Fruit fly (Drosophila melanogaster) Kc167 (cell line): ENCODE data around the gene CG11902.

Experiments
- h ChIP-seq: fragments of >200 bp; optimal IDR thresholded peaks from 3 replicates; lab custom pipeline; 2018; ENCODE audit warnings: missing external identifiers
- insv ChIP-seq: fragments of >200 bp; optimal IDR thresholded peaks from 3 replicates; lab custom pipeline; 2018; ENCODE audit warnings: missing external identifiers
- psq ChIP-seq: fragments of >200 bp; optimal IDR thresholded peaks from 2 replicates; lab custom pipeline; 2017; ENCODE audit warnings: missing external identifiers
- ttk ChIP-seq: sonication (Bioruptor generic); optimal IDR thresholded peaks from 2 replicates; lab custom pipeline; 2017; ENCODE audit warnings: missing external identifiers

DNA sequence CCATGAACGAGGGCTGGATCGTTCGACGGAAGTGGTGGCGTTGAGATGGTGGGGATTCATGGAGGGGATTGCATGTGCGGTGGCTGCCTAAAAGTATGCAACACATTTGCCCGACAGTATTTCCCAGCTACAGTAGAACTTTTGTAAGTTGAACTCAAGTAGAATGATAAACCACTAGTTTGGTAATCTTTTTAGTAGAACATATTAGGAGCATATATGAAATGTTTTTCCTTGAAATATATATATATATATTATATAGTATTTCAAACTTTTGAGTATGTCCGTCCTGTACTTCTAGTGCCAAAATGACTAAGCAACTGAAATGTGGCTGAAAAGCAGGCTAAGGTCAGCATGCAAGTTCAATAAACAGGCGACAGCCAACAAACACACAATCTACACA lies 53.5 kb downstream of the CG11902 start:
- TF ChIP-seq h (lab: Kevin White, UChicago) (no peak), ttk (lab: Kevin White, UChicago) (no peak), insv (no peak), psq (no peak)
